Worm (Caenorhabditis elegans): Measurements from ENCODE around the gene F13A2.4.

DNA sequence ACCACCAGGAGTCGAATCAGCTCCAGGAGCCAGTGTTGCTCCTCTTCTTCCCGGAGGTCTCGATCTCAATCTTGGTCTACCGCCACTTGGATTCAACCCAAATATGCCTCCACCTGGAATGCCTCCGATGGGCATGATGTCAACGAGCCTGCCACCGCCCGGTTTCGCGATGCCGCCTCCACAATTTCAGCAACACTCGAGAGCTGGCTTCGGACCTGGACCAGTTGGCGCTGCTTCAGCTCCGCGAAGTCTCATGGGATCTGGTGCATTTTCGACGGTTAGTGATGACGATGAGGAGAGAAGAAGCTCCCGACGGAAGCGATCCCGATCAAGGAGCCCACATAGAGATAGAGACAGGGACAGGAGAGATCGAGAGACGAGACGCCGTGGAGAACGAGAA lies 27.0 kb downstream of the F13A2.4 start:
- TF ChIP-seq ceh-13 (GFP tag; optimal IDR thresholded peaks at IDR 0.05) (no peak), ceh-36 (tag; optimal IDR thresholded peaks at IDR 0.05) (no peak), flt-1 (GFP tag; IDR thresholded peaks at IDR 0.05) (no peak), ama-1 (optimal IDR thresholded peaks at IDR 0.05) (no peak), F13C5.2 (tag; optimal IDR thresholded peaks at IDR 0.05) (no peak), sea-1 (GFP tag; conservative IDR thresholded peaks at IDR 0.05) (no peak), hmbx-1 (tag; optimal IDR thresholded peaks at IDR 0.05) (no peak), tra-4 (tag; optimal IDR thresholded peaks at IDR 0.05) (no peak), tbx-11 (GFP tag; IDR thresholded peaks at IDR 0.05) (no peak), B0310.2 (tag; optimal IDR thresholded peaks at IDR 0.05) (no peak), scrt-1 (GFP tag; IDR thresholded peaks at IDR 0.05) (no peak), ets-7 (tag; optimal IDR thresholded peaks at IDR 0.05) (no peak), tbx-37 (GFP tag; conservative IDR thresholded peaks at IDR 0.05) (no peak)
